Fruit fly (Drosophila melanogaster) Kc167 (cell line): ENCODE measurements around the gene CG13306.

Source experiments
- Sin3A ChIP-seq: fragments of >200 bp; optimal IDR thresholded peaks from 2 replicates; lab custom pipeline; 2018; ENCODE audit warnings: missing external identifiers
- h ChIP-seq: fragments of >200 bp; optimal IDR thresholded peaks from 3 replicates; lab custom pipeline; 2018; ENCODE audit warnings: missing external identifiers
- insv ChIP-seq: fragments of >200 bp; optimal IDR thresholded peaks from 3 replicates; lab custom pipeline; 2018; ENCODE audit warnings: missing external identifiers
- psq ChIP-seq: fragments of >200 bp; optimal IDR thresholded peaks from 2 replicates; lab custom pipeline; 2017; ENCODE audit warnings: missing external identifiers
- ttk ChIP-seq: sonication (Bioruptor generic); optimal IDR thresholded peaks from 2 replicates; lab custom pipeline; 2017; ENCODE audit warnings: missing external identifiers

DNA sequence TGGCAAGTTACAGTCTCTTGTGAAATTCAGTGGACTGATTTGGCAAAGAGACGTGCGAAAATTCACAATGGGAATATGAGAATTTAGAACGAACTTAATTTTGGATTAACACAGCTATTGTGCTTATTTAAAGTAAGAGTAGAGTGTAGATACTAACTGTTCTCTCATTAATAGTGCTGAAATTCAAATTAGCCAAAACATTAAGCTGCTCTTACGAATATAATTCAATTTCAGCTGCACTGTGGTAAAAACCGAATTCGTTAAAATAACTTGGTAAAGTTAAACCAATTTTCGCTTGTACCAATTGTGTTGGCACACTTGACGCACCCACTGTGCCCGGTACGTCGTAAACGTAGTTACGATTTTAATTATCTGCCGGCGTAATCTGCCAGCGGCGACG, 18.4 kb upstream of the CG13306 start:
- TF ChIP-seq insv (lab: Kevin White, UChicago) (no peak), Sin3A (no peak), h (lab: Kevin White, UChicago) (no peak), psq (no peak), ttk (lab: Kevin White, UChicago) (no peak)
